Worm (Caenorhabditis elegans) whole organism, L4 larva: ENCODE measurements around the gene T22F3.2.
"Not testable (repeated sequence)": the region's sequence is repeated elsewhere in the genome, so short reads cannot be mapped to it uniquely, and the experiment has no call there.

Experiments used
- F26F4.8 ChIP-seq: fragments of 200-800 bp; sonication (Bioruptor generic); conservative IDR thresholded peaks from 2 replicates; pipeline ENCODE4 v1.3.6; 2022; ENCODE audit warnings: missing genetic modification characterization, missing compliant biosample characterization
- F49E8.2 ChIP-seq: sonication (generic microtip); optimal IDR thresholded peaks from 2 replicates; lab custom pipeline; 2016; ENCODE audit warnings: missing compliant biosample characterization, mild to moderate bottlenecking, missing genetic modification characterization, borderline replicate concordance
- R02D3.7 ChIP-seq: fragments of 150-350 bp; sonication (generic microtip); optimal IDR thresholded peaks from 3 replicates; lab custom pipeline; 2014; ENCODE audit warnings: missing biosample characterization, missing genetic modification characterization
- Y48G9A.11 ChIP-seq: fragments of 200-800 bp; sonication (Bioruptor generic); IDR thresholded peaks from 2 replicates; pipeline ENCODE4 v1.3.6; 2022; ENCODE audit warnings: missing genetic modification reagents, missing genetic modification characterization, missing compliant biosample characterization
- Y75B8A.6 ChIP-seq: fragments of 200-800 bp; sonication (Bioruptor generic); IDR thresholded peaks from 2 replicates; pipeline ENCODE4 v1.3.6; 2022; ENCODE audit warnings: missing genetic modification reagents, missing genetic modification characterization, missing compliant biosample characterization
- ZK337.2 ChIP-seq: fragments of 200-800 bp; sonication (Bioruptor generic); IDR thresholded peaks from 2 replicates; pipeline ENCODE4 v1.3.6; 2022; ENCODE audit warnings: missing genetic modification reagents, missing genetic modification characterization, missing compliant biosample characterization
- aha-1 ChIP-seq: fragments of 150-350 bp; peaks from one replicate; lab custom pipeline; 2014; ENCODE audit warnings: missing biosample characterization, missing genetic modification characterization
- attf-4 ChIP-seq: sonication (generic microtip); optimal IDR thresholded peaks from 3 replicates; lab custom pipeline; 2017; ENCODE audit warnings: missing biosample characterization, missing genetic modification characterization
- ceh-44 ChIP-seq: fragments of 200-800 bp; sonication (Bioruptor generic); IDR thresholded peaks from 2 replicates; pipeline ENCODE4 v1.3.6; 2022; ENCODE audit warnings: missing genetic modification reagents, missing genetic modification characterization, missing compliant biosample characterization
- ceh-62 ChIP-seq: sonication (generic microtip); optimal IDR thresholded peaks from 2 replicates; lab custom pipeline; 2017; ENCODE audit warnings: missing biosample characterization, missing genetic modification characterization
- ces-1 ChIP-seq: fragments of 150-350 bp; sonication (generic microtip); optimal IDR thresholded peaks from 4 replicates; lab custom pipeline; 2014; ENCODE audit warnings: missing biosample characterization, missing genetic modification reagents, missing genetic modification characterization
- daf-8 ChIP-seq: fragments of 200-800 bp; sonication (Bioruptor generic); IDR thresholded peaks from 2 replicates; pipeline ENCODE4 v1.3.6; 2022; ENCODE audit warnings: missing genetic modification characterization, missing compliant biosample characterization
- dpl-1 ChIP-seq: fragments of 150-350 bp; optimal IDR thresholded peaks from 2 replicates; lab custom pipeline; 2014; ENCODE audit warnings: missing biosample characterization, missing genetic modification reagents, missing genetic modification characterization
- dve-1 ChIP-seq: sonication (generic microtip); optimal IDR thresholded peaks from 2 replicates; lab custom pipeline; 2017; ENCODE audit warnings: antibody characterized with exemption, mild to moderate bottlenecking, missing genetic modification characterization, missing compliant biosample characterization; ENCODE audit not compliant: insufficient read depth
- egl-27 ChIP-seq: sonication (generic microtip); optimal IDR thresholded peaks from 3 replicates; lab custom pipeline; 2017; ENCODE audit warnings: missing biosample characterization, missing genetic modification reagents, missing genetic modification characterization
- egl-43 ChIP-seq: fragments of 200-800 bp; sonication (Bioruptor generic); IDR thresholded peaks from 2 replicates; pipeline ENCODE4 v1.3.6; 2022; ENCODE audit warnings: missing genetic modification reagents, missing genetic modification characterization, missing compliant biosample characterization
- fkh-10 ChIP-seq: fragments of 150-350 bp; optimal IDR thresholded peaks from 2 replicates; lab custom pipeline; 2014; ENCODE audit warnings: missing biosample characterization, missing genetic modification reagents, missing genetic modification characterization
- hlh-30 ChIP-seq: sonication (generic microtip); optimal IDR thresholded peaks from 2 replicates; lab custom pipeline; 2017; ENCODE audit warnings: antibody characterized with exemption, mild to moderate bottlenecking, missing genetic modification characterization, missing compliant biosample characterization; ENCODE audit not compliant: insufficient read depth
- lim-7 ChIP-seq: fragments of 200-800 bp; sonication (Bioruptor generic); IDR thresholded peaks from 2 replicates; pipeline ENCODE4 v1.3.6; 2022; ENCODE audit warnings: missing genetic modification characterization, missing compliant biosample characterization
- lin-13 ChIP-seq: fragments of 150-350 bp; optimal IDR thresholded peaks from 2 replicates; lab custom pipeline; 2014; ENCODE audit warnings: missing biosample characterization, missing genetic modification reagents, missing genetic modification characterization
- lin-38 ChIP-seq: fragments of 200-800 bp; sonication (Bioruptor generic); IDR thresholded peaks from 2 replicates; pipeline ENCODE4 v1.3.6; 2022; ENCODE audit warnings: missing genetic modification reagents, missing genetic modification characterization, missing compliant biosample characterization
- lir-3 ChIP-seq: sonication (generic microtip); optimal IDR thresholded peaks from 2 replicates; lab custom pipeline; 2016; ENCODE audit warnings: mild to moderate bottlenecking, missing genetic modification characterization, missing compliant biosample characterization
- nhr-10 ChIP-seq: fragments of 150-350 bp; optimal IDR thresholded peaks from 2 replicates; lab custom pipeline; 2014; ENCODE audit warnings: missing biosample characterization, missing genetic modification characterization
- nhr-11 ChIP-seq: fragments of 150-350 bp; optimal IDR thresholded peaks from 2 replicates; lab custom pipeline; 2014; ENCODE audit warnings: missing biosample characterization, missing genetic modification characterization
- nhr-28 ChIP-seq: fragments of 150-350 bp; optimal IDR thresholded peaks from 2 replicates; lab custom pipeline; 2014; ENCODE audit warnings: missing biosample characterization, missing genetic modification characterization
- nhr-48 ChIP-seq: sonication (generic microtip); optimal IDR thresholded peaks from 2 replicates; lab custom pipeline; 2016; ENCODE audit warnings: mild to moderate bottlenecking, missing genetic modification characterization, missing compliant biosample characterization
- nhr-76 ChIP-seq: fragments of 150-350 bp; optimal IDR thresholded peaks from 2 replicates; lab custom pipeline; 2014; ENCODE audit warnings: missing biosample characterization, missing genetic modification characterization
- pqm-1 ChIP-seq: sonication (generic microtip); optimal IDR thresholded peaks from 2 replicates; lab custom pipeline; 2017; ENCODE audit warnings: missing biosample characterization, missing genetic modification characterization
- sdz-12 ChIP-seq: fragments of 200-800 bp; sonication (Bioruptor generic); optimal IDR thresholded peaks from 2 replicates; lab custom pipeline; 2018; ENCODE audit warnings: mild to moderate bottlenecking, missing genetic modification characterization, missing compliant biosample characterization
- skn-1 ChIP-seq: fragments of 150-350 bp; optimal IDR thresholded peaks from 2 replicates; lab custom pipeline; 2014; ENCODE audit warnings: missing biosample characterization, missing genetic modification characterization
- snpc-1.2 ChIP-seq: fragments of 200-800 bp; sonication (Bioruptor generic); IDR thresholded peaks from 2 replicates; pipeline ENCODE4 v1.3.6; 2022; ENCODE audit warnings: missing genetic modification reagents, missing genetic modification characterization, missing compliant biosample characterization
- tag-97 ChIP-seq: fragments of 200-800 bp; sonication (Bioruptor generic); IDR thresholded peaks from 2 replicates; pipeline ENCODE4 v1.3.6; 2022; ENCODE audit warnings: missing genetic modification characterization, missing compliant biosample characterization
- unc-62 ChIP-seq, 3 experiments: fragments of 150-350 bp in 1 of 3; sonication (generic microtip); optimal IDR thresholded peaks in 2 of 3; peaks in 1 of 3; 1 replicate in 1 of 3; 2 replicates in 2 of 3; lab custom pipeline; 2014 to 2017; ENCODE audit warnings: missing biosample characterization in 3 of 3, missing genetic modification characterization in 3 of 3, missing genetic modification reagents in 3 of 3, missing genotype in 1 of 3
- zag-1 ChIP-seq: fragments of 150-350 bp; optimal IDR thresholded peaks from 2 replicates; lab custom pipeline; 2014; ENCODE audit warnings: missing biosample characterization, missing genetic modification characterization
- zfp-2 ChIP-seq: sonication (generic microtip); optimal IDR thresholded peaks from 2 replicates; lab custom pipeline; 2016; ENCODE audit warnings: mild to moderate bottlenecking, missing genetic modification characterization, missing compliant biosample characterization
- zfp-3 ChIP-seq: fragments of 200-800 bp; sonication (Bioruptor generic); conservative IDR thresholded peaks from 2 replicates; pipeline ENCODE4 v1.3.6; 2022; ENCODE audit warnings: missing genetic modification reagents, missing genetic modification characterization, missing compliant biosample characterization
- zip-11 ChIP-seq: fragments of 200-800 bp; sonication (Bioruptor generic); IDR thresholded peaks from 2 replicates; pipeline ENCODE4 v1.3.6; 2022; ENCODE audit warnings: missing genetic modification characterization, missing compliant biosample characterization
- ztf-7 ChIP-seq: fragments of 150-350 bp; optimal IDR thresholded peaks from 2 replicates; lab custom pipeline; 2014; ENCODE audit warnings: missing biosample characterization, missing genetic modification characterization

T22F3.2 gene

ce11 chrV:3592099-3592498, 5.7 kb downstream of the T22F3.2 start, which contains the start of gene T22F3.12:
Gene T22F3.12 (minus strand): TSS chrV:3592199.
- TF ChIP-seq fkh-10 (no peak), F26F4.8 (no peak), lim-7 (GFP tag; lab: Robert Waterston, UW) (no peak), skn-1 (tag; lab: Kevin White, UChicago) (no peak), attf-4 (no peak), sdz-12 (GFP tag; lab: Kevin White, UChicago) (no peak), ztf-7 (tag; lab: Kevin White, UChicago) (no peak), ceh-44 (no peak), egl-27 (tag; lab: Kevin White, UChicago) (no peak), egl-43 (GFP tag; lab: Robert Waterston, UW) (no peak), zag-1 (tag; lab: Kevin White, UChicago) (no peak)

- TF ChIP-seq aha-1 (tag; lab: Kevin White, UChicago) = peak; percentile 84
- no peak for TF ChIP-seq lin-13
- TF ChIP-seq, all 104 proteins: peak for 1
Observed at ce11 chrV:3594936-3595335, 8.5 kb downstream of the T22F3.2 start, which contains the start of gene srh-213. Gene srh-213 (minus strand): TSS chrV:3595036.

- TF ChIP-seq dpl-1; daf-8; unc-62 (GFP tag; optimal IDR thresholded peaks at IDR 0.05 in 1 of 2; lab: Kevin White, UChicago); unc-62 (tag; optimal IDR thresholded peaks at IDR 0.05; lab: Kevin White, UChicago): not testable (repeated sequence)
Observed at ce11 chrV:3597052-3597451, 10.6 kb downstream of the T22F3.2 start, which contains the start of gene srh-212. Gene srh-212 (minus strand): TSS chrV:3597152.

ce11 chrV:3600570-3600969, 14.1 kb downstream of the T22F3.2 start, which contains the start of gene T22F3.7:
Gene T22F3.7 (minus strand): TSS chrV:3600670.
- TF ChIP-seq zag-1 (tag; lab: Kevin White, UChicago) (no peak), Y75B8A.6 (GFP tag; lab: Robert Waterston, UW) (no peak), R02D3.7 (tag; lab: Kevin White, UChicago) (no peak), zip-11 (GFP tag; lab: Robert Waterston, UW) (no peak), sdz-12 (GFP tag; lab: Kevin White, UChicago) (no peak), nhr-48 (tag; lab: Kevin White, UChicago) (no peak), ZK337.2 (GFP tag; lab: Robert Waterston, UW) (no peak), zfp-3 (GFP tag; lab: Robert Waterston, UW) (no peak), ztf-7 (tag; lab: Kevin White, UChicago) (no peak)

- no peak for TF ChIP-seq snpc-1.2 (GFP tag; lab: Robert Waterston, UW)
- no peak for TF ChIP-seq tag-97 (GFP tag; lab: Robert Waterston, UW)
- no peak for TF ChIP-seq ces-1 (GFP tag; lab: Kevin White, UChicago)
- TF ChIP-seq skn-1 (tag; lab: Kevin White, UChicago) = no peak
Observed at ce11 chrV:3605325-3605724, 18.9 kb downstream of the T22F3.2 start, which contains the start of gene T22F3.8. Gene T22F3.8 (minus strand): TSS chrV:3605425.

- TF ChIP-seq daf-8 (no peak), nhr-76 (tag; lab: Kevin White, UChicago) (no peak), F49E8.2 (tag; lab: Kevin White, UChicago) (no peak), Y48G9A.11 (GFP tag; lab: Robert Waterston, UW) (no peak), hlh-30 (tag; lab: Kevin White, UChicago) (peak; percentile 7), F26F4.8 (no peak), nhr-11 (no peak), zfp-2 (tag; lab: Kevin White, UChicago) (no peak), dve-1 (tag; lab: Kevin White, UChicago) (no peak), lir-3 (tag; lab: Kevin White, UChicago) (no peak), nhr-28 (tag; lab: Kevin White, UChicago) (peak; percentile 80), attf-4 (no peak), pqm-1 (tag; lab: Kevin White, UChicago) (no peak), lin-38 (no peak), nhr-10 (tag; lab: Kevin White, UChicago) (no peak), ceh-62 (tag; lab: Kevin White, UChicago) (no peak)
Observed at ce11 chrV:3606391-3606790, 20.0 kb downstream of the T22F3.2 start.
